Worm (Caenorhabditis elegans): ENCODE data around the gene H06I04.3.

DNA sequence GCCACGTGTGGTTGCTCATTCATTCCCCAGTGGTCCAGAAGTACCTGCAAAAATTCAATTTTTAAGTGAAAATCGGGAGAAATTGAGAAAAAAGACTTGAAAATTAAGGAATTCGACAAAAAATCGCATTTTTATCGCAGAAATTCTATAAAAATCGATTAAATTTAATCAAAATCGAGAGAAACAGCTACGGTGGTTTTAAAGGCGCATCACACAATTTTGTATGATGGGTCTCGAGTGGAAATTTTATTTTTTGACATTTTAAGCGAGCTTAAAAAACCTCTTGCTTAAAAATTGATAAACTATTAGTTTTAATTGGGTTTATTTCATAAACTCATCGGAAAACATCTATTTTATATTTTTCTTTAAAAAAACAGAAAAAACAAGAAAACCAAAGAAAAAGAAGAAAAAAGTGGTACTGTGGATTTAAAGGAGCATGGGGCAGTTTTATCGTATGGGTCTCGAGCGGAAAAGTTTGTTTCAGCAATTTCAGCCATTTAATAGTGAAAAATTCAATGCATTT, 56.8 kb downstream of the H06I04.3 start, which contains the start of gene nipa-1:
- TF ChIP-seq ceh-91 (GFP tag; IDR thresholded peaks at IDR 0.05) (peak; percentile 6; the same call in 1 of the 2 replicates), snpc-4 (GFP tag; optimal IDR thresholded peaks at IDR 0.05) (no peak), snpc-4 (tag; optimal IDR thresholded peaks at IDR 0.05) (no peak), nfya-2 (GFP tag; IDR thresholded peaks at IDR 0.05) (no peak), ama-1 (optimal IDR thresholded peaks at IDR 0.05) (no peak), ama-1 (GFP tag; optimal IDR thresholded peaks at IDR 0.05) (no peak), B0019.2 (GFP tag; conservative IDR thresholded peaks at IDR 0.05) (no peak), sea-2 (GFP tag; IDR thresholded peaks at IDR 0.05) (no peak), K12H6.12 (tag; optimal IDR thresholded peaks at IDR 0.05) (no peak), F57C9.4 (tag; optimal IDR thresholded peaks at IDR 0.05) (no peak), unc-62 (GFP tag; optimal IDR thresholded peaks at IDR 0.05) (no peak)
